Fruit fly (Drosophila melanogaster) whole organism, larva: ENCODE measurements around the gene CG15739.

Source experiments
- noc ChIP-seq: fragments of 200-800 bp; sonication (Bioruptor generic); optimal IDR thresholded peaks from 3 replicates; lab custom pipeline; 2019; ENCODE audit warnings: missing biosample characterization, mild to moderate bottlenecking, missing genetic modification characterization, moderate library complexity

CG15739 gene

DNA sequence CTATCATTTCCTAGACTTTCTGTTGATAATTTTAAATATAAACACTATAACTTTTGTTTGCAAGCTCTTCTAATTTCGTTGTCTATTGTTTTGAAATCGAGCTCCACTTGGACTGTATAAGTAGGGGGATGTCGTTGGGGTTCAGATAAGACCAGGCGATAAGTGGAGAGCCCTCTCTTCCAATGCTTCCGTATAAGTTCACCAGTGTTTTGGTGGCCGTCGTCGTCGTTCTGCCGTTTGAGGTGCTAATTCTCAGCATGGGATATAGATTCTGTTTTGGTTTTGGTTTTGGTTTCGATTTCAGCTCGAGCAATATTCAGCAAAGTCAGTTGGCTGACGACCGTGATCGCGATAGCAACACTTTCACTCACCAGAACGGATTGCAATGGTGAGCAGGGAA is at the start of gene CG15739:
CG15739 (plus strand) TSS at position 204 of the 400 bp plus-strand sequence.
- no peak for TF ChIP-seq noc

DNA sequence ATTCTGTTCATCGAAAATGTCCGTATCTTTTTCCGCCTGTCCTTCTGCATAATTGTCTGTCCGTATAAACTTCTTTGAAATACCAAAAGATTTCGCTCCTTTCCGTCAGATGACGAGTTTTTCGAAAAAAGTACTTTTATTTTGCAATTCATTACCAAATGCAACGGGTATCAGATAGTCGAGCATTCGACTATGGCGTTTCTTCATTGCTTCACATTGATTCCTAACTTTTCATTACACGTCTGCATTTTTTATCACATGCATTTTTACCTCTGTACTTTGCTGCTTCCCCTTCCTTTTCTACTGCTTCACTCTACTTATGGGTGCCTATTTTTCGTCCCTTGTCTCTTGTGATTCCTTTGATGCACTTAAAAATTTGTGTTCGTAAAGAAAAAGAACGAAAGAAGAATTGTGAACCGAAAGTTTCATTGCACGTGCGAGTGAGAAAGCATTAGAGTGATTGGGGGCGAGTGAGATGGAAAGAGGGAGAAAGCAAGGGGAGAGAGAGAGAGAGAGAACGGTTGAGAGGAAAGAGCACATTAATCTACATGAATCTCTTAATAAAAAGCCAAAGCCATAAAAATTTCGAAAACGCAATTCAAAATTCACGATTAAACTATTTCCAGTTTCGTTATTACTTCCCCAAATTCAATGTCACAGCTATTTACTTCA is 44.6 kb upstream of the CG15739 start:
- no peak for TF ChIP-seq noc

DNA sequence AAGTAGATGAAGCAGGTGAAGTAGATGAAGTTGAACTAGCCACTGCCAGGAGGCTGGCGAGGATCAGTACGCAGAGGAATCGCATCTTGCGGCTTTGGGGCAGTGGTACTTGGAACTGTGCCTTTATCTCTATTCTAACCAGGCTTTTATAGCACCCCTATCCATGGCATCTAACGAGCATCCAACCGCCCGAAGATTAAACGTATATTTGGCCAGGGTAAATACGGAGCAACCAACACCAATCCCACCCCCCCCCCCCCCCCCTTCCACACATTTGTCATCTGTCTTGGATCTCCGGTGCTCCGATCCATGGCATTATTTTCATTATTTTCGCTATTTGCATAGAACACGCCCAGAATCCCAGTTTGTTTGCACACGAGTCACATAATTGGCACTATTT is 35.2 kb upstream of the CG15739 start, which contains the start of gene CG15741:
CG15741 (minus strand) TSS at position 101 of the 400 bp plus-strand sequence.
- no peak for TF ChIP-seq noc

DNA sequence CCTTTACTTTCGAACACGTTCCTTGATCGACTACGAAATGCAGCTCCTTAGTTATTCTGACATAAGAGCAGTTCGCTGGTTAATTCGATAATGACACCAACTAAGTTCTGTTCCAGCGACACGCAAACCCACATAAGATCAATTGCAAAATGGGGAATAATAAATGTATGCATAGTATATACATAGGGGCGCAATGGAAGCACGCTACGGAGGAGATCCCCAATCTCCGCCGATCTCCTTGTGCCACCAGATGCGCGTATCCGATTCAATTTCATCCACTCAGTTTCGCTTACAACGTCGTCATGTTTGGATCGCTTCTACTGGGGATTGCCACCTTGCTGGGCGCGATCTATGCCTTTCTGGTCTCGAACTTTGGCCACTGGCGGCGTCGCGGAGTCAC is 33.8 kb upstream of the CG15739 start, which contains the start of gene Cyp28c1:
Cyp28c1 (plus strand) TSS at position 301 of the 400 bp plus-strand sequence.
- no peak for TF ChIP-seq noc

DNA sequence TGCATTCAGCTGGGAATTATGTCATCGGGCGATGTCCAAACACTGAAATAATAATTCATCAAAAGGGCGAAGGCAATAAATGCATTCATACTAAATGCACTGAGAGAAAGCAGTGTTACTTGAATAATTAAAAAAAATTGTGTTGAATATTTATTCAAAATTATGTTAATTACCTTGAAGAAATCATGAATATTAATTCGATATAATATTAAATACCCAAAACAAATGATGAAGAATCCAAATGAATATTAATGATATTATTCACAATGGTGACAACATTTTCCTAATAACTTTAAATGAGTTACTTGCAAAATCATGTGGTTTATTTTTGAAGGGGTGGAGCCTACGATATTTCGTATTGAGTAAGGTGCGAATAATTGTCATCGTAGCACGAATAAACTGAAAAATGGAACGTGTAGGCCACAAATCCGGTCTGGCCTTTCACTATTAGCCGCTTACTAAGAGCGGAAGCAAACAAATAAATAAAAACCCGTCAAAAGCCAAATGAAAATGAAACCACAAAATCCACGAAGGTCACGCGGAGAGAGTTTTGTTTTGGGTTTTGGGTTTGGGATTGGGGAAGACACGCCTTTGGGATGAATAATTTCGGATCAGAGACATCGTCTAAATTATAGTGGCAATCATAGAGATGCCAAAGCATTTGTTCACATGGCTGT is 31.3 kb upstream of the CG15739 start:
- TF ChIP-seq noc, result no peak

DNA sequence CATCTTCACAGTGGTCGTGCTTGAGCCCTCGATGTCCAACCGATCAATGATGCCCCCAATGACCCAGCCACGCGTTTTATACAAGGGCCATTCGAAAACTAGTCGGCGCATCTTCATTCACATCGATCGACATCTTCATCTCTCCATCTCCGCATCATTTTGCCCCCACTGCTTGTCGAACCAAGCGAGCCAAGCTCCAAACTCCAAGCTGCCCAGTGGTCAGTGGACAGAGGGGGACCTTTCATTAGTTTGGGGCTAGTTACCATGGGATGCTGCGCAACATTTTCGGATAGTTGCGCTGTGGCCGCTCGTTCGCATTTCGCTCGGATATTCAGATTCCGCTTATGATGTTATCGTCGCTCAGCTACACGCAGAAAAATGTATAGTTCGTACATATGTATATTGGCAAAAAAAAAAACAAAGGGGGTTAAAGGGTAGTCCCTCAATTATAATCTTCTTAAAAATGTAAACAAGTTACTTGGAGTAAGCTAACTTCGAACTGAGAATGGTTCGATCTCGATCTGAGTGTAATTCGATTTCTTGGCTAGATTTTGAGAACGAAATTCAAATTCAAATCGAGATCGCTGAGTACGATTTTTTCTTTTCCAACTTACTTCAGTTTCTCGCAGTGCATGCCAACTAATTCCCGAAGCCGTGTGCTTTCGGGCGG is 26.9 kb upstream of the CG15739 start, which contains the start of gene CG15740:
CG15740 (minus strand) TSS at position 51 of the 670 bp plus-strand sequence.
- no peak for TF ChIP-seq noc

DNA sequence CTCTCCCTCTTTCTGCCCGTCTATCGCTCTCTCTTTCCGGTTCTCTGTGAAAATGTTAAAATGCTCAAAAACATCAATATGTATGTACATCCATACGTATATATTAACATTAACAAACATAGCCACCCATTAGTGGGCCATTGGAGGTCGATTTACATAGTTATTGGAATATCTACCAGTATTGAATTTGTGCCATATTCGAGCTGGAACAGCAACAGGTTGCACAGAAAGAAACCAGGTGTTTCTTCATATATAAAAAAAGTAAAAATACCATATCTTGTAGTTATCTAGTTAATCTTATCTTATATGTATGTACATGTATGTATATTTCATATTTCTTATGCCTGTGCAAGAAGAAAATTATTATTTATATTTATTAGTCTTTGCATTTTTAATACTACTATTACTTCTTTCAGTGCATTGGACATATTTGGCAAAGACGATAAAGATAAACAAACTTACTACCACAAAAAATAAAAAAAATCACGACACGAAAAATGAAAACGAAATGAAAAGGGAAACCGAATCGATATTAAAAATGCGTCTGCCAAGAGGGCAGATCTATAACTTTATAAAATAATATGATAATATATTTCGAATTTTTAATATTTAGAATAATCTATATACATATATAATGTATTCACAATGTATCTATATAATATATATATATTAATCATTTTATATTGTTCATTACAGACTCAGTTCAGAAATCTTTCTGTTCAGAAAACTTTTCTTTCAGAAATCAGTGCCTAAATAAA is 24.4 kb upstream of the CG15739 start:
- peak; percentile 35 for TF ChIP-seq noc

DNA sequence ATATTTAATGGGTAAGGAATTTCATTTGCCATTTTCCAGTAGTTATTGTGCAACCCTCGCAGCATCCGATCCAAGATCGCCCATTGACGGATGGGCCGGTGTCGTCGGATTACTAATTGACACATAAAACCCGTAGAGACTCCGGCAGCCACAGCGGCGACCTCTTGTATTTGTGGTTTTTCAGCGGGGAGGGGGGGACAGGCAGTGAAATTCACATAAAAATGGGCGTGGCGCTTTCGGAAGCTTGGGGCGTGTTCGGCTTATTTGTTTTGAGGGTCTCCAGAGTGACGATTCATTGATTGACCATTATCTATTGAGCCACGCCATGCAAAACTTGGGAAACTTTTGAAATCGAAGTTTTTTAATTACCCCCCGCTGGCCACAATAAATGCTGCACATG is 23.9 kb upstream of the CG15739 start:
- no peak for TF ChIP-seq noc

DNA sequence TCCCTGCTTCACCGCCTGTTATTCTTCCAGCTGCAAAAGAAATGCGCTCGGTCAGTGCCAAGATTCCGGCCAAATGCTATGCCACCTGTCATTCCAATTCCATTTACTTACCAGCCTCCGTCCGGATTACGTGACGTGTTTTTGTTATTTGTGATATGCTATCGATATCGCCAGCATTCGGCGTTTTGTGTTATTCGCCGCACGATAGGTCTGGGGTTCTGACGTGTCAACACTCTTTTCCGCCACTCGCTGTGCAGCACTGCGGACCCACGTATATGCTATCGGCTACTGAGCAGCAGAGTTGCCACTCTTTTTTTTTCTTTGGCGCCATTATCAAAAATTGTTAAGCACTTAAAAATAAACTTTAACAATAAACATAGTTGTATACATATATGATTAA is 20.8 kb upstream of the CG15739 start, which contains the start of gene p24-1:
p24-1 (minus strand) TSS at position 221 of the 400 bp plus-strand sequence.
- peak; percentile 31 for TF ChIP-seq noc

DNA sequence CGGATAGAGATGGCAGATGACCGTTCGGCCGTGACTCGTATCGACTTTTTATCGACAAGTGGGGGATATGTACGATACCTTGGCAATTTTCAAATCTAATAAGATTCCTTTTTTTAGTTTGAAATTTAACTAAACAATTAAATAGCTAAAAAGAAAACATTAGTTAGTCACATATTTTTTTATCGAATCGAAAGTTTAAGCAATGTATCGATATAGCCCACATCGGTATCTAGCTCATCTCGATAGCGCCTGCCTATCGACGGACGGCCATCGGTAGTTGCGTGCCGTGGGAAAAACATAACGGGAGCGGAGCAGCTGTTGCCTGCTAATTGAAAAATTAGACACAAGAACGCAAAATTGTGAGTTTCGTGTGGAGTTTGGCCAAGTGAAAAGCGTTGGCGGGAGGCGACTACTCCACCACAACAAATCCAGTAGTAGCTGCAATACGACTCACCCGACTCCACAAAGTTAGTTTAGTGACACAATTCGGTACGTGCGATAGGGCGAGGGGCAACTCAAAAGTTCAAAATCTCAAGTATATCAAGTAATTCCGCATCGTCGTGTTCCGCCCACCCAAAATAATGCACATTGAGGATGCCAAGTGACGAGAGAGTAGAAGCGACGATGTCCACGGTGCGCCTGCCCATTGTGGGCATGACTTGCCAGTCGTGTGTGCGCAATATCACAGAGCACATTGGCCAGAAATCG is 18.2 kb upstream of the CG15739 start, which contains the start of the genes CG10347 and ATP7:
CG10347 (minus strand) TSS at position 174 of the 708 bp plus-strand sequence.
ATP7 (plus strand) TSS at position 265 of the 708 bp plus-strand sequence.
- TF ChIP-seq noc, result peak; percentile 30

DNA sequence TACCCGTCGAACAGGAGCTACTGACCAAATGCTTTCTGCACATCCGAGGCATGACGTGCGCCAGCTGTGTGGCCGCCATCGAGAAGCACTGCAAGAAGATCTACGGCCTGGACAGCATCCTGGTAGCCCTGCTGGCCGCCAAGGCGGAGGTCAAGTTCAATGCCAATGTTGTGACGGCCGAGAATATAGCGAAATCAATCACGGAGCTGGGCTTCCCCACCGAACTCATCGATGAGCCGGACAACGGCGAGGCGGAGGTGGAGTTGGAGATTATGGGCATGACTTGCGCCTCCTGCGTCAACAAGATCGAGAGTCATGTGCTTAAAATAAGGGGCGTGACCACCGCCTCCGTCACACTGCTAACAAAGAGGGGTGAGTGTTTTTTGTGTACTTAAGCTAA is 17.2 kb upstream of the CG15739 start:
- no peak for TF ChIP-seq noc

DNA sequence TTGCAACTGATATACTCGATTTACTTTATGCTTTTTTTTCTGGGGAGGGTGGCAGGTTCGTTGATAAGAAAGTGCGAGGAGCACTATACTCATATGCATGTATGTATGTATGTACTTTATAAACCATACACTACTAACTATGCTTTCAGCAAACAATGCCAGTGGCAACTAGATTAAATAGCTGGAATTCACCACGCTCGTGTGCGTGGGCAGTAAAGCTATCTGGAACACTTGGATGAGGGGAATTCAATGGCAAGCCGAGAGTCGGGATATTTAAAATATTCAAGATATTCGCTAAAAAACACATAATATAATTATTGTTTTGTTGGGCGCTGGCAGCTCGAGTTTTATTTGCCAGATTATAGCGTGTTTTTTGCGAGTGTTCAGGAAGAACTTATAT is 16.3 kb upstream of the CG15739 start:
- TF ChIP-seq noc, result no peak

DNA sequence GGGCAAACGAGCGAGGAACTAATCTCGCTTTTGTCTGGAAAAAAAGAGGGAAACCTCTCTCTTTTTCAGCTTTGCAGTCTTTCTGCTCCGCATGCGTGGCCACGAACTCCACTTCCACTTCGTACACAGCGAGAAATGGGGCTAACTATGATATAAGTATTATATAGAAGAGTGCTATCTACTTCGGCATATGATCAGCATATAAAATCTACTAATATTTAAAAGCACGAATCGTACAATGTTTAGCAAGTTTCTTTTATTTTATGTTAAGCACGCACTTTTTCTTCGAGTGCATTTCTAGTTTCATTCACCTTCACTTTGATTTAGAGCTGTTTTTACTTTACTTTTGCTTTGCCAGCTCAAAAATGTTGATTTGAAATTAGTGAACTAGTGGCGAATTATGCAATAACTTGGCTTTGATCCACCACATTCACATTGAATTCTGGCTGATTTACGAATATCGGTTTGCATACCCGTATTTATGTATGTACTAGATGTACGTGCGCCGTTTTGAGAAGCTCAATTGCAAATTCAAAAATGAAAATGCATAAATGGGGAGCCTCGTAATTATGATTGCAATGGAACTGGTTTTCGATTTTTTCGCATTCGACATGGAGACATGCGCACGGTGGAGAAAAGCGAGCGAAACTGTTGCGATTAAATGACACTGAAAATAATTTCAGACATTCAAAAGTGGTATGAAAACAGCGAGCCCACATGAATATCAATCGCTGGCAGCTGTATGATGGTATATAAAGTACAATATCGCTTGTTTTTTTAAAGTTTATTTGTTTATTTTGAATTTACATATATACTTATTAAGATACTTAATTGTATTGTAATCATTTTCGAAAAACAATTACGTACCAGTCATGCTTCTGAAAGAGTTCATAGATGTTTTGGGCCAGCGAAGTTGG is 15.3 kb upstream of the CG15739 start:
- TF ChIP-seq noc, result peak; percentile 77

DNA sequence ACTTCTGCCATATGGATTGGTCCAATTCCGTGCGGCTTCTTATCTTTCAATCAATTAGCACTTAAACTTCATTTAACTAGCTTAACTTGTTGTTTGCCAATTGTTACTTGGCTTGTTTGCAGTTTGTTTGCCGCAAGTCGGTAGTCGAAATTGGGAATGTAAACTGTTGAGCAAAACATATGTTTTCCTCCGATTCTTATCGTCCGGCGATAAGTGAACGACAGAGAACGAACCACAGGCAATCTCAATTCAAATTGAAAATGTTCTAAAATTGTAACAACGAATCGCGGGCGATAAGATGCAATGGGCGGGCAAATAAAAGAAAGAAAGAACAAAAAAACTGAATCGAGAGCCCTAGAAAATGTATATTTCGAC is 14.7 kb upstream of the CG15739 start:
- TF ChIP-seq noc, result no peak

DNA sequence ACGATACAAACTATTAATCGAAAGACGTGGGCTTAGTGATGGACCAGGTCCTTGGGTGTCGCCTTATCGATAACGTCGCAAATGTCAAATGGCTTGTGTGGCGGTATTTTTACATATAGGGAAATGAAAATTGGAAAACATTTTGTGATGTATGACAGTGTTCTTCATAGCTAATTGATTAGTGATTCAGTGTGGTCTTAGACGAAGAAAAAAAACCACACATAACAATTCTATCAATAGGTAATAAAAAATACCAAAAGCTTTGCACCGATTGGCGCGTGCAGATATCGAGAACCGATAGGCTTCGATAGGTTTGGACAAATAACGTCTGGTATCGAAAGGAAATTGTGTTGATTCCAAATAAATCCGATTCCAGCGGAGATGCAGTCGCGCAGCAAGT is 4.3 kb upstream of the CG15739 start, which contains the start of the genes Nrd1 and CG1847:
Nrd1 (minus strand) TSS at position 28 of the 400 bp plus-strand sequence.
CG1847 (plus strand) TSS at position 305 of the 400 bp plus-strand sequence.
- TF ChIP-seq noc, result no peak
